Fruit fly (Drosophila melanogaster): Measurements from ENCODE around the gene Uxs.

The Uxs gene

dm6 chr3L:8197779-8198279, 17.1 kb downstream of the Uxs start, which contains the start of the genes UbcE2M and Dhps (continued):
- TF ChIP-seq CG2678 (tag; optimal IDR thresholded peaks at IDR 0.05) (no peak), h (optimal IDR thresholded peaks at IDR 0.05) (no peak), so (GFP tag; IDR thresholded peaks at IDR 0.05) (no peak; the same call in 2 of the 3 replicates), CG3065 (GFP tag; optimal IDR thresholded peaks at IDR 0.05) (peak; percentile 10), B-H2 (GFP tag; optimal IDR thresholded peaks at IDR 0.05) (peak; percentile 71), sd (tag; optimal IDR thresholded peaks at IDR 0.05) (no peak), ap (GFP tag; IDR thresholded peaks at IDR 0.05) (no peak), Optix (GFP tag; IDR thresholded peaks at IDR 0.05) (peak; percentile 55; the same call in 1 of the 3 replicates), CG11085 (GFP tag; IDR thresholded peaks at IDR 0.05) (peak; percentile 60; the same call in 1 of the 2 replicates), Bgb (GFP tag; IDR thresholded peaks at IDR 0.05; ENCODE audit: partially characterized antibody) (peak; percentile 75), CG1529 (GFP tag; optimal IDR thresholded peaks at IDR 0.05) (peak; percentile 3), Sox102F (GFP tag; optimal IDR thresholded peaks at IDR 0.05) (no peak), Ets97D (GFP tag; optimal IDR thresholded peaks at IDR 0.05) (peak; percentile 36), Dll (GFP tag; IDR thresholded peaks at IDR 0.05; ENCODE audit: partially characterized antibody) (peak; percentile 75), CG10366 (GFP tag; IDR thresholded peaks at IDR 0.05) (peak; percentile 41; the same call in 1 of the 2 replicates), ci (GFP tag; IDR thresholded peaks at IDR 0.05) (no peak), MBD-R2 (GFP tag; IDR thresholded peaks at IDR 0.05) (peak; percentile 69; the same call in 1 of the 2 replicates), ttk (GFP tag; IDR thresholded peaks at IDR 0.05) (peak; percentile 12; the same call in 1 of the 2 replicates), Dbx (GFP tag; IDR thresholded peaks at IDR 0.05) (peak; percentile 85), CG9727 (GFP tag; optimal IDR thresholded peaks at IDR 0.05) (peak; percentile 76), en (GFP tag; optimal IDR thresholded peaks at IDR 0.05) (no peak), sob (GFP tag; IDR thresholded peaks at IDR 0.05) (peak; percentile 73), bab2 (GFP tag; optimal IDR thresholded peaks at IDR 0.05) (no peak), al (GFP tag; IDR thresholded peaks at IDR 0.05) (peak; percentile 71), sna (GFP tag; IDR thresholded peaks at IDR 0.05; ENCODE audit: partially characterized antibody) (peak; percentile 60), trem (tag; optimal IDR thresholded peaks at IDR 0.05) (peak; percentile 65), pb (GFP tag; optimal IDR thresholded peaks at IDR 0.05) (no peak), CG3163 (GFP tag; optimal IDR thresholded peaks at IDR 0.05) (peak; percentile 3), CG8359 (GFP tag; optimal IDR thresholded peaks at IDR 0.05; ENCODE audit: borderline replicate concordance) (peak; percentile 31), sima (GFP tag; optimal IDR thresholded peaks at IDR 0.05) (no peak), dm (GFP tag; optimal IDR thresholded peaks at IDR 0.05) (peak; percentile 52), fd3F (GFP tag; optimal IDR thresholded peaks at IDR 0.05) (peak; percentile 68), Aef1 (GFP tag; IDR thresholded peaks at IDR 0.05) (no peak; the same call in 1 of the 3 replicates), lbe (GFP tag; optimal IDR thresholded peaks at IDR 0.05) (peak; percentile 52), Dip3 (GFP tag; optimal IDR thresholded peaks at IDR 0.05) (peak; percentile 49), bbx (GFP tag; IDR thresholded peaks at IDR 0.05; ENCODE audit: partially characterized antibody) (peak; percentile 81), CG8924 (tag; optimal IDR thresholded peaks at IDR 0.05) (peak; percentile 80), ac (GFP tag; optimal IDR thresholded peaks at IDR 0.05) (no peak), lola (GFP tag; optimal IDR thresholded peaks at IDR 0.05) (peak in 1 of 3 experiments; percentile 78), CG14710 (tag; optimal IDR thresholded peaks at IDR 0.05) (peak; percentile 85), CG7271 (tag; optimal IDR thresholded peaks at IDR 0.05) (peak; percentile 39), Fer2 (tag; optimal IDR thresholded peaks at IDR 0.05) (peak; percentile 76), insv (GFP tag; optimal IDR thresholded peaks at IDR 0.05) (peak in 1 of 2 experiments; percentile 30), Mad (GFP tag; optimal IDR thresholded peaks at IDR 0.05) (no peak), CG12744 (GFP tag; optimal IDR thresholded peaks at IDR 0.05) (peak; percentile 11), CG9609 (GFP tag; optimal IDR thresholded peaks at IDR 0.05) (peak; percentile 6), mam (GFP tag; optimal IDR thresholded peaks at IDR 0.05) (peak; percentile 73), Lim3 (GFP tag; IDR thresholded peaks at IDR 0.05) (no peak), CG11247 (GFP tag; IDR thresholded peaks at IDR 0.05) (peak; percentile 50; the same call in 1 of the 2 replicates), CG8290 (GFP tag; optimal IDR thresholded peaks at IDR 0.05) (peak; percentile 53), CG8290 (tag; optimal IDR thresholded peaks at IDR 0.05) (peak in 1 of 2 experiments; percentile 1)

All from whole organism, embryonic.